Worm (Caenorhabditis elegans): ENCODE data around the gene rps-3.

The rps-3 gene

DNA sequence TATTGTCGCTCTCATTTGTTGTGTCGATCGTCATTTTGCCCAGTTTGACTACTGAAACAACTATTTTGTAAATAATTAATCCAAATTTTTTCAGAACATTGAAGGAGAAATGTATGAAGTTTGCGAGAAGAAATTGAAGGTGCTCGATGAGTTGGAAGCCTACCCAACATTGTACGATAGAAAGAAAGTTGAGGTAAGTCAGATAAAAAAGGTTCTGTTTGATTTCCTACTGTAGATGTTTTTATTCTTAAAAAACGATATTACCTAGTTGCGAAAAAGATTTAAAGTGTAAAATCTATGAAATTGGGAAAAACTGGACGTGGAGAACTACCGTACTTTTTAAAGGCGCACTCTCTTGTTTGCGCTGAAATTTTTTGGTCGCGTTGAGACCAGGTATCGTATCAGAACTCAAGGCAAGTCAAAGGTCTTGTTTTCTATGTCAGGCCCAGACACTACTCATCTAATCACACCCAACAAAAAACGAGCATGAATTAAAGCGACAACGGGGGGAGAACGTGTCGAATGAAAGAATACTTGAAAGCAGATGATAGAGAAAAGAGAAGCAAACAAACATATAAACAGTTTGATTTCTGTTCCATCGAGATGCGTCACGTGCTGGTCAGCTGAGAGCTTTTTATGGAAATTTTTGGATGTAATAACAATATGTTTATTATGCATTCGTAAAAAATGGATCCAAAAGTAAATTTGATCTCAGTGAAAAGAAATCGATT lies 37.9 kb upstream of the rps-3 start, which contains the start of gene efk-1 (continued):
- TF ChIP-seq mxl-2 (GFP tag; conservative IDR thresholded peaks at IDR 0.05): no peak
- no peak for TF ChIP-seq ceh-44 (GFP tag; IDR thresholded peaks at IDR 0.05)
- TF ChIP-seq ceh-28 (tag; optimal IDR thresholded peaks at IDR 0.05): no peak
- peak; percentile 20 for TF ChIP-seq mep-1 (tag; optimal IDR thresholded peaks at IDR 0.05)
- TF ChIP-seq mdt-29 (GFP tag; IDR thresholded peaks at IDR 0.05): 0 out of 2 replicates have a peak, but pooled peaks have one; percentile 22
- TF ChIP-seq zfp-2 (tag; optimal IDR thresholded peaks at IDR 0.05): no peak
- TF ChIP-seq F37D6.2 (tag; optimal IDR thresholded peaks at IDR 0.05): no peak
- TF ChIP-seq ztf-7 (tag; optimal IDR thresholded peaks at IDR 0.05): no peak
- TF ChIP-seq arid-1 (GFP tag; conservative IDR thresholded peaks at IDR 0.05): no peak
- TF ChIP-seq R02D3.7 (tag; optimal IDR thresholded peaks at IDR 0.05): no peak
- TF ChIP-seq daf-8 (GFP tag; IDR thresholded peaks at IDR 0.05): no peak
- no peak for TF ChIP-seq duxl-1 (tag; optimal IDR thresholded peaks at IDR 0.05; ENCODE audit: poor library complexity)
- TF ChIP-seq unc-62 (GFP tag; optimal IDR thresholded peaks at IDR 0.05 in 1 of 2): no peak
- TF ChIP-seq unc-62 (tag; optimal IDR thresholded peaks at IDR 0.05): no peak
- TF ChIP-seq zip-2 (tag; optimal IDR thresholded peaks at IDR 0.05): no peak
- no peak for TF ChIP-seq mes-2 (tag; optimal IDR thresholded peaks at IDR 0.05; ENCODE audit: poor library complexity, severe bottlenecking)
- TF ChIP-seq aha-1 (tag): peak; percentile 94
- TF ChIP-seq nhr-28 (tag; optimal IDR thresholded peaks at IDR 0.05): peak; percentile 42
- TF ChIP-seq F44E2.7 (GFP tag; IDR thresholded peaks at IDR 0.05): no peak
- no peak for TF ChIP-seq unc-39 (tag; optimal IDR thresholded peaks at IDR 0.05)
- TF ChIP-seq daf-19 (GFP tag; conservative IDR thresholded peaks at IDR 0.05): no peak
- 0 out of 2 replicates have a peak, but pooled peaks have one; percentile 17 for TF ChIP-seq lin-1 (GFP tag; IDR thresholded peaks at IDR 0.05)
- peak; percentile 53 for TF ChIP-seq nhr-77 (tag; optimal IDR thresholded peaks at IDR 0.05)
- no peak for TF ChIP-seq skn-1 (tag; optimal IDR thresholded peaks at IDR 0.05)
- TF ChIP-seq ZK337.2 (GFP tag; IDR thresholded peaks at IDR 0.05): no peak
- TF ChIP-seq nhr-25 (tag; optimal IDR thresholded peaks at IDR 0.05; ENCODE audit: borderline replicate concordance, insufficient read depth): no peak
- TF ChIP-seq dmd-6 (GFP tag; IDR thresholded peaks at IDR 0.05): peak; percentile 33; the same call in 1 of the 2 replicates
- TF ChIP-seq zfp-3 (GFP tag; conservative IDR thresholded peaks at IDR 0.05): no peak
- TF ChIP-seq nhr-41 (GFP tag; IDR thresholded peaks at IDR 0.05): no peak
- TF ChIP-seq nhr-48 (tag; optimal IDR thresholded peaks at IDR 0.05): no peak
- TF ChIP-seq tra-1 (GFP tag; IDR thresholded peaks at IDR 0.05): no peak
- TF ChIP-seq lim-7 (GFP tag; IDR thresholded peaks at IDR 0.05): no peak
- TF ChIP-seq dmd-8 (GFP tag; IDR thresholded peaks at IDR 0.05): no peak
- TF ChIP-seq madf-5 (GFP tag; IDR thresholded peaks at IDR 0.05): no peak
- no peak for TF ChIP-seq F49E8.2 (tag; optimal IDR thresholded peaks at IDR 0.05; ENCODE audit: borderline replicate concordance)
- TF ChIP-seq Y105C5A.15 (GFP tag; IDR thresholded peaks at IDR 0.05): no peak
- TF ChIP-seq lin-13 (GFP tag; optimal IDR thresholded peaks at IDR 0.05): no peak
- TF ChIP-seq dve-1 (tag; optimal IDR thresholded peaks at IDR 0.05; ENCODE audit: insufficient read depth): peak; percentile 82
- no peak for TF ChIP-seq snpc-4 (tag; optimal IDR thresholded peaks at IDR 0.05)
- TF ChIP-seq pqm-1 (tag; optimal IDR thresholded peaks at IDR 0.05): no peak
- no peak for TF ChIP-seq aly-2 (tag; optimal IDR thresholded peaks at IDR 0.05)
- TF ChIP-seq unc-130 (GFP tag; optimal IDR thresholded peaks at IDR 0.05): no peak
- peak; percentile 79 for TF ChIP-seq hlh-11 (tag; optimal IDR thresholded peaks at IDR 0.05)
- TF ChIP-seq T26A8.4 (GFP tag; IDR thresholded peaks at IDR 0.05): no peak
- TF ChIP-seq ceh-32 (tag; optimal IDR thresholded peaks at IDR 0.05; ENCODE audit: poor library complexity): no peak
- TF ChIP-seq daf-16 (GFP tag; optimal IDR thresholded peaks at IDR 0.05): no peak
- TF ChIP-seq daf-16 (tag; optimal IDR thresholded peaks at IDR 0.05): peak; percentile 91
- no peak for TF ChIP-seq nhr-10 (tag; optimal IDR thresholded peaks at IDR 0.05)
- TF ChIP-seq nhr-111 (GFP tag; optimal IDR thresholded peaks at IDR 0.05): no peak
- TF ChIP-seq rbr-2 (tag; optimal IDR thresholded peaks at IDR 0.05): no peak
